Worm (Caenorhabditis elegans) whole organism, late embryonic: ENCODE measurements around the gene sfxn-1.1.

Source experiments
- K09A11.1 ChIP-seq: sonication (generic microtip); optimal IDR thresholded peaks from 2 replicates; lab custom pipeline; 2017; ENCODE audit warnings: antibody characterized with exemption, mild to moderate bottlenecking, missing genetic modification characterization, missing compliant biosample characterization; ENCODE audit not compliant: insufficient read depth
- ama-1 ChIP-seq: fragments of 150-350 bp; optimal IDR thresholded peaks from 2 replicates; lab custom pipeline; 2014
- ceh-19 ChIP-seq: fragments of 200-800 bp; sonication (Bioruptor generic); optimal IDR thresholded peaks from 2 replicates; lab custom pipeline; 2018; ENCODE audit warnings: mild to moderate bottlenecking, missing genetic modification characterization, missing compliant biosample characterization
- elt-2 ChIP-seq: sonication (generic microtip); optimal IDR thresholded peaks from 2 replicates; lab custom pipeline; 2016; ENCODE audit warnings: missing genetic modification reagents, missing genetic modification characterization, missing compliant biosample characterization
- npax-4 ChIP-seq: sonication (generic microtip); optimal IDR thresholded peaks from 2 replicates; lab custom pipeline; 2016; ENCODE audit warnings: missing genetic modification characterization, missing compliant biosample characterization
- pha-2 ChIP-seq: sonication (generic microtip); optimal IDR thresholded peaks from 2 replicates; lab custom pipeline; 2017; ENCODE audit warnings: mild to moderate bottlenecking, missing genetic modification characterization, missing compliant biosample characterization
- pha-4 ChIP-seq: fragments of 150-350 bp; optimal IDR thresholded peaks from 2 replicates; lab custom pipeline; 2018; ENCODE audit warnings: missing biosample characterization, missing genetic modification reagents, missing genetic modification characterization
- unc-55 ChIP-seq: sonication (generic microtip); optimal IDR thresholded peaks from 2 replicates; lab custom pipeline; 2017; ENCODE audit warnings: missing biosample characterization, missing genetic modification reagents, missing genetic modification characterization

- no peak for TF ChIP-seq pha-4 (tag; lab: Kevin White, UChicago)
- TF ChIP-seq ceh-19 (GFP tag; lab: Kevin White, UChicago): no peak
- no peak for TF ChIP-seq ama-1 (lab: Kevin White, UChicago)
- TF ChIP-seq pha-2 (tag; lab: Kevin White, UChicago): no peak
- TF ChIP-seq K09A11.1 (tag; lab: Kevin White, UChicago): no peak
- TF ChIP-seq elt-2 (tag; lab: Kevin White, UChicago): no peak
- no peak for TF ChIP-seq npax-4
- TF ChIP-seq unc-55 (GFP tag; lab: Kevin White, UChicago): no peak
These were observed 42.2 kb upstream of the sfxn-1.1 start for ce11 chrII:9560895-9561294.
